Fruit fly (Drosophila melanogaster) whole organism, adult: ENCODE results near the gene Cdep.

Source experiments
- CG7045 ChIP-seq: fragments of 200-800 bp; sonication (Bioruptor generic); optimal IDR thresholded peaks from 2 replicates; lab custom pipeline; 2017; ENCODE audit warnings: missing biosample characterization, mild to moderate bottlenecking, missing genetic modification characterization
- CG7101 ChIP-seq: fragments of 200-800 bp; sonication (Bioruptor generic); optimal IDR thresholded peaks from 2 replicates; lab custom pipeline; 2018; ENCODE audit warnings: missing biosample characterization, mild to moderate bottlenecking, missing genetic modification characterization, moderate library complexity
- Mnt ChIP-seq: fragments of 200-800 bp; sonication (Bioruptor generic); optimal IDR thresholded peaks from 2 replicates; lab custom pipeline; 2016; ENCODE audit warnings: missing biosample characterization, mild to moderate bottlenecking, missing genetic modification characterization
- bab1 ChIP-seq: fragments of 200-800 bp; sonication (Bioruptor generic); optimal IDR thresholded peaks from 3 replicates; lab custom pipeline; 2019; ENCODE audit warnings: missing biosample characterization, mild to moderate bottlenecking, missing genetic modification characterization, moderate library complexity
- cic ChIP-seq: fragments of 200-800 bp; sonication (Bioruptor generic); optimal IDR thresholded peaks from 2 replicates; lab custom pipeline; 2017; ENCODE audit warnings: missing biosample characterization, mild to moderate bottlenecking, missing genetic modification characterization, moderate library complexity
- pad ChIP-seq: fragments of 200-800 bp; sonication (Bioruptor generic); optimal IDR thresholded peaks from 3 replicates; lab custom pipeline; 2017; ENCODE audit warnings: missing biosample characterization, missing genetic modification characterization, mild to moderate bottlenecking, moderate library complexity, missing genetic modification reagents
- toe ChIP-seq: fragments of 200-800 bp; sonication (Bioruptor generic); optimal IDR thresholded peaks from 2 replicates; lab custom pipeline; 2016; ENCODE audit warnings: missing biosample characterization, missing genetic modification characterization

dm6 chr3R:4975315-4975777 is 65.0 kb downstream of the Cdep start:
- TF ChIP-seq Mnt (GFP tag; lab: Kevin White, UChicago), result no peak
- TF ChIP-seq bab1 (GFP tag; lab: Kevin White, UChicago), result no peak
- no peak for TF ChIP-seq CG7101
- TF ChIP-seq CG7045 (GFP tag; lab: Kevin White, UChicago), result no peak
- no peak for TF ChIP-seq pad (GFP tag; lab: Kevin White, UChicago)
- no peak for TF ChIP-seq cic (GFP tag; lab: Kevin White, UChicago)
- TF ChIP-seq toe (GFP tag; lab: Kevin White, UChicago), result no peak
